Fruit fly (Drosophila melanogaster): ENCODE results near the gene CG8034.

Gene CG8034

DNA sequence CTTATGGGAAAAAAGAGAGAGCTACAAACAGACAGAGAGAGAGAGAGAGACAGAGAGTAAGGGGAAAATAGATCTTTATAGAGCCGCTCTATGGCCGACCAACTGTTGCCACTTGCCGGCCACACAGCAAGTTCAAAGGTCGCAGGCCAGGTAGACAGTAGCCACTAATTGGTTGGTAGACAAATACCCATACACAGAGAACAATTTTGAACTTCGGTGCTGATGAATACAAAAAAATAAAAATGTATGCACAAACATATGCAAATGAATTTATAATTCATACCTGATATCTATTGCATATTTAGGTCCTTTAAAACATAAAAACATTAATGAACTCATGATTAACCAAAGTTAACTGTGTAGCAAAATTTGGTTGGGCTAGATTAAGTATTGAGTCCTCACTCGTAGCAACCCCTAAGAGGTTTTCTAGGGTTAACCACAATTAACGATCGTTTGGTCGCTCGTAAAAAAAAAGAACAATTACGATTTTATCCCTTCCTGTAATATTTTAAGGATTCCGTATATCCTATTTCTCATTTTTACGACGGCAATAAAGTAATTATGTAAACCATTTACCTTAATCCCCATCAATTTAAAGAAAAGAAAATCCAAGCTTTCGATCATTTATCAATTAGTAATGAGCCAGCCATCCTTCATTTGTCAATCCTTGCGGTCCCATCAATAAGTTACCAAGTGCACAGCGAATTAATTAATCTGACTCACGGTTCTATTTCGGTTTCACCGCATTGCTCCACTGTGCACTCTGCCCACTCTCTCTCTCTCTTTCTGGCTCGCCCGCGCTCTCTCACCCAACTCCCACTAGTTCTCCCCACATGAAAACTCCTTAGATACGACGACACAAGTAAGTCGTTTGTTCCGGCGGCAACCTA, 25.2 kb upstream of the CG8034 start:
- TF ChIP-seq kay (GFP tag; ENCODE audit: borderline replicate concordance): peak; percentile 67
- TF ChIP-seq pad (GFP tag; optimal IDR thresholded peaks at IDR 0.05): no peak

DNA sequence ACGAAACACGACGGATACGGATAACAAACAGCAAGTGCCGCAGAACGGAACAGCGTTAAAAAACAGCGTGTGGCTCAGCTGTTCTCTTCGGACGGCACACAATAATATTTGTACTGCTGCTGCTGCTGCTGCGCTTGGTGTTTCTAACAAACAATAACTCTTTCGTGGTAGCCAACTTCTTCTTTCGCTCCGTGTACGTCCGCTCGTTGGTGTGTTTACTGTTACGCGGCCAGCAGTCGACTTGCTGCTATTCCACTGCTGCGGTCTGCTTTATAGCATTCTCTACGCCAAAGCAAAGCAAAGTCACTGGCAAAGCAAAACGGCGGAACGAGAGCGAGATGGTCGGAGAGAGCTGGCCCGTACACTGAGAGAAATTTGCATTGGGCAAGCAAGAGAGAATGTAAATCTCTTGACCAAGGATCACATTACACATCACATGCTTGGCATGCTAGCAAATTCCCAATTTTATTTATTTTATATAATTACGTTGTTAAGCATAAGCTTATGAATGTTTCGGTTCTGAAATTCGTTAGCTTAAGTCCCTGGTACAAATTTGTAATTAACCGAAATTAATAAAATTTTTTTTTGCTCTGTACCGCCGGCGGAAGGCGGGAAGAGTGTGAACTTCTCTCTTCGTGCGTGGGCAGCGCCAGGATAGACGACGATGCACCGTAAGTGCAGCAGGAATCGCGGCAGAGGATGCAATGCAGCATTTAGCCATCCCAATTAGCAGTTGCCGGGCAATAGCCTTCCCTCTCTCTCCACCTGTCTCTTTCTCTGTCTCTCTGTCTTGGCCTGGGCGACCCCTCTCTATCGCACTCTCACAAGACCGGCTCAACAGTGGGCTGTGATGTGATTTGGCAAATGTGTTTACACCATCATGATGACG, 24.1 kb upstream of the CG8034 start, which contains the start of gene out:
Gene out (minus strand): TSS at position 287 of the 889 bp plus-strand sequence.
- TF ChIP-seq cnc (optimal IDR thresholded peaks at IDR 0.05) (peak; percentile 24 to 74), CG5204 (GFP tag; optimal IDR thresholded peaks at IDR 0.05) (peak; percentile 83), CG7101 (tag; optimal IDR thresholded peaks at IDR 0.05) (peak; percentile 94), Hr96 (GFP tag; optimal IDR thresholded peaks at IDR 0.05) (peak; percentile 76), bab1 (GFP tag; optimal IDR thresholded peaks at IDR 0.05) (peak; percentile 94), pad (GFP tag; optimal IDR thresholded peaks at IDR 0.05) (peak; percentile 80), kay (GFP tag; ENCODE audit: borderline replicate concordance) (peak; percentile 43), CG33017 (tag; optimal IDR thresholded peaks at IDR 0.05) (peak; percentile 84), CG7045 (GFP tag; optimal IDR thresholded peaks at IDR 0.05) (peak; percentile 88), toe (GFP tag; optimal IDR thresholded peaks at IDR 0.05) (peak; percentile 80), ovo (GFP tag; optimal IDR thresholded peaks at IDR 0.05) (peak; percentile 73), tj (GFP tag; optimal IDR thresholded peaks at IDR 0.05) (peak; percentile 78), CG1620 (GFP tag; optimal IDR thresholded peaks at IDR 0.05) (peak; percentile 87), Crg-1 (GFP tag; optimal IDR thresholded peaks at IDR 0.05) (peak; percentile 73), CG12768 (GFP tag; optimal IDR thresholded peaks at IDR 0.05) (peak; percentile 84), Clk (GFP tag; optimal IDR thresholded peaks at IDR 0.05) (peak; percentile 78), CG11617 (GFP tag; optimal IDR thresholded peaks at IDR 0.05) (peak; percentile 95), CG14711 (tag; optimal IDR thresholded peaks at IDR 0.05) (peak; percentile 85), Mnt (GFP tag; optimal IDR thresholded peaks at IDR 0.05) (peak; percentile 77), cic (GFP tag; optimal IDR thresholded peaks at IDR 0.05) (peak; percentile 56)

DNA sequence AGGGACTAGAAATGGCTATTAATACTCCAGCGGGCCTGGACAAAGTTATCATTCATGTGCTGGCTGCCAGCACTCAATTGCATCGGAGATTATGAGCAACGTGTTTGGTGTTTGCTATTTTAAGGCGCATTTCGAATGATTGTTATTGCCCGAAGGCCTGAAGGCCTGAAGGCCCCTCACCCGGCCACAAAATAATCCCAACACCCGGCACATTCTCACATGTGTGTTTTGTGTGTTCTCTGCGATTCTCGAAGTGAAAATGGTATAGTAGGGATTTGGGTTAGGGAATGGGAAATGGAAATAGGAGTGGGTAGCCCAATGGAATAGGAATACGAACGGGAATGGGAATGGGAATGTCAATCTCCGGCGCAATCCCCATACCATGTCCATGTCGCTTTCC, 21.0 kb upstream of the CG8034 start:
- TF ChIP-seq bab1 (GFP tag; optimal IDR thresholded peaks at IDR 0.05) (no peak), ovo (GFP tag; optimal IDR thresholded peaks at IDR 0.05) (no peak), CG12768 (GFP tag; optimal IDR thresholded peaks at IDR 0.05) (no peak), Hr96 (GFP tag; optimal IDR thresholded peaks at IDR 0.05) (no peak), CG11617 (GFP tag; optimal IDR thresholded peaks at IDR 0.05) (no peak), CG14711 (tag; optimal IDR thresholded peaks at IDR 0.05) (no peak), cic (GFP tag; optimal IDR thresholded peaks at IDR 0.05) (no peak), toe (GFP tag; optimal IDR thresholded peaks at IDR 0.05) (no peak), cnc (optimal IDR thresholded peaks at IDR 0.05) (no peak), Clk (GFP tag; optimal IDR thresholded peaks at IDR 0.05) (no peak), CG7101 (tag; optimal IDR thresholded peaks at IDR 0.05) (no peak), kay (GFP tag; ENCODE audit: borderline replicate concordance) (no peak), Crg-1 (GFP tag; optimal IDR thresholded peaks at IDR 0.05) (no peak), tj (GFP tag; optimal IDR thresholded peaks at IDR 0.05) (no peak)

DNA sequence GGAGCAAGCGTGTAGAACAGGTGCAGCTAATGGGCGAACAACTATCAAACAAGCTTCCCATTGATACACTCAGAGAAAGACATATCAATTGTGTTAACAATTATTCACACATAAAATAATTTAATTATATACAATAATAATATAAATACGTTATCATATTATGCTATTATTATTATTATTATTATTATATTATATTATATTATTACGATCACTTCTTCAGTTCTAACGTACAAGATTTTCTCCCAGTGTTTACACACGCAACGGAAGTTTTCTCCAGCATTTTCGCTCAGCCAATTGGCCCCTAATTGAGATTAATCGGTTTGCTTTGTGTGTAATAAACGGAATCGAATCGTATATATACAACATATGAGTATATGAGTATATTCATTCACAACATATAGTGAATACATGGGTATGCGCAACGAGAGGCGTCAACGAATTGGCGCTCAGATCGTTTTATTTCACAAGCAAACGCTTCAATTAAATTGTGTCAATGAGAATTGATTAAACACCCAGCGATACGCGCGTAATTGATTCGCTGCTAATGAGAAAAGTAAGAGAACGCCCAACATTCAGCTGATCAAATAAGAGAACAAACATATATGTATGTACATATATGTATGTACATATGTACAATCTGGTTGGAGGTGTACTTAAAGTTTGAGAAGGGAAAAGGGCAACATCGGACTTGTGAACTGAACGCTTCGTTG, 19.3 kb upstream of the CG8034 start:
- TF ChIP-seq tj (GFP tag; optimal IDR thresholded peaks at IDR 0.05): peak; percentile 34
- no peak for TF ChIP-seq ovo (GFP tag; optimal IDR thresholded peaks at IDR 0.05)
- TF ChIP-seq CG11617 (GFP tag; optimal IDR thresholded peaks at IDR 0.05): peak; percentile 69
- peak; percentile 50 for TF ChIP-seq bab1 (GFP tag; optimal IDR thresholded peaks at IDR 0.05)
- TF ChIP-seq CG14711 (tag; optimal IDR thresholded peaks at IDR 0.05): peak; percentile 70
- peak; percentile 49 for TF ChIP-seq cic (GFP tag; optimal IDR thresholded peaks at IDR 0.05)
- peak; percentile 71 for TF ChIP-seq CG33017 (tag; optimal IDR thresholded peaks at IDR 0.05)
- TF ChIP-seq kay (GFP tag; ENCODE audit: borderline replicate concordance): no peak
- peak; percentile 77 for TF ChIP-seq CG7101 (tag; optimal IDR thresholded peaks at IDR 0.05)
- peak; percentile 44 for TF ChIP-seq pad (GFP tag; optimal IDR thresholded peaks at IDR 0.05)
- no peak for TF ChIP-seq cnc (optimal IDR thresholded peaks at IDR 0.05)
- no peak for TF ChIP-seq Mnt (GFP tag; optimal IDR thresholded peaks at IDR 0.05)

DNA sequence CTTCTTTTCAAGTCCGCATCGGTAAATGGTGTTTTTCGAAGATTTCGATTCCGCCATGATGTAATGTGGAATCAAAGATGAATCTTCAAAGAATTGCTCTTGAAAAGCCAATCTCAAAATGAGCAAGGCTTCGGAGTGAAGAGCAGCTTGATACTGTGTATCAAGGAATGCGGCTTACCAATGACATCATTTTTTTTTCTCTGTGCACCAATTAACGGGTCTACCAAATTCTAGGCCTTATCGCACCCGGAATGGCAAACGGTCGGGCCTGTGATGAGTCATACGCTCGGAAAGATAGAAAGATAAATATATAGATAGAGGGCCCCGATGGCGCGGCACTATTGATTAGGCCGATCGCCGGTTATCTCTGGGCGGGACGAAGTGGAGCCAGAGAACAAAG, 18.6 kb upstream of the CG8034 start:
- TF ChIP-seq Hr96 (GFP tag; optimal IDR thresholded peaks at IDR 0.05): no peak
- no peak for TF ChIP-seq CG7101 (tag; optimal IDR thresholded peaks at IDR 0.05)
- TF ChIP-seq ovo (GFP tag; optimal IDR thresholded peaks at IDR 0.05): peak; percentile 16
- TF ChIP-seq kay (GFP tag; ENCODE audit: borderline replicate concordance): no peak
